Fruit fly (Drosophila melanogaster) whole organism, embryonic: ENCODE results near the gene Trm1.

Source experiments
- Antp ChIP-seq: fragments of 200-800 bp; sonication (Bioruptor generic); optimal IDR thresholded peaks from 3 replicates; lab custom pipeline; 2016; ENCODE audit warnings: missing biosample characterization, missing genetic modification characterization
- B-H1 ChIP-seq: fragments of 200-800 bp; sonication (Bioruptor generic); IDR thresholded peaks from 3 replicates; pipeline ENCODE4 v1.3.6; 2022; ENCODE audit warnings: missing biosample characterization, missing genetic modification characterization
- B-H2 ChIP-seq: fragments of 200-800 bp; sonication (Bioruptor generic); optimal IDR thresholded peaks from 2 replicates; lab custom pipeline; 2018; ENCODE audit warnings: missing biosample characterization, mild to moderate bottlenecking, missing genetic modification characterization
- Blimp-1 ChIP-seq: fragments of 200-800 bp; sonication (Bioruptor generic); optimal IDR thresholded peaks from 3 replicates; lab custom pipeline; 2018; ENCODE audit warnings: missing biosample characterization, missing genetic modification characterization, mild to moderate bottlenecking, moderate library complexity, missing genetic modification reagents
- BtbVII ChIP-seq: fragments of 200-800 bp; sonication (Bioruptor generic); optimal IDR thresholded peaks from 3 replicates; lab custom pipeline; 2017; ENCODE audit warnings: missing biosample characterization, mild to moderate bottlenecking, missing genetic modification characterization
- C15 ChIP-seq: fragments of 200-800 bp; sonication (Bioruptor generic); IDR thresholded peaks from 3 replicates; pipeline ENCODE4 v1.3.6; 2022; ENCODE audit warnings: missing biosample characterization, missing genetic modification characterization
- CG10543 ChIP-seq: fragments of 200-800 bp; sonication (Bioruptor generic); optimal IDR thresholded peaks from 3 replicates; lab custom pipeline; 2017; ENCODE audit warnings: missing biosample characterization, mild to moderate bottlenecking, missing genetic modification characterization, moderate library complexity
- CG13775 ChIP-seq: fragments of 200-800 bp; sonication (Bioruptor generic); optimal IDR thresholded peaks from 3 replicates; lab custom pipeline; 2017; ENCODE audit warnings: missing biosample characterization, mild to moderate bottlenecking, missing genetic modification characterization
- CG14710 ChIP-seq: fragments of 200-800 bp; sonication (Bioruptor generic); optimal IDR thresholded peaks from 3 replicates; lab custom pipeline; 2019; ENCODE audit warnings: missing biosample characterization, mild to moderate bottlenecking, missing genetic modification characterization, moderate library complexity
- CG17385 ChIP-seq: fragments of 200-800 bp; sonication (Bioruptor generic); optimal IDR thresholded peaks from 3 replicates; lab custom pipeline; 2018; ENCODE audit warnings: missing biosample characterization, mild to moderate bottlenecking, missing genetic modification characterization
- CG18011 ChIP-seq: fragments of 200-800 bp; sonication (Bioruptor generic); optimal IDR thresholded peaks from 2 replicates; lab custom pipeline; 2017; ENCODE audit warnings: missing biosample characterization, missing genetic modification characterization, mild to moderate bottlenecking, moderate library complexity, missing genotype
- CG18599 ChIP-seq: fragments of 200-800 bp; sonication (Bioruptor generic); optimal IDR thresholded peaks from 3 replicates; lab custom pipeline; 2017; ENCODE audit warnings: missing biosample characterization, missing genetic modification characterization, mild to moderate bottlenecking, moderate library complexity, missing genetic modification reagents
- CG2116 ChIP-seq: fragments of 200-800 bp; sonication (Bioruptor generic); optimal IDR thresholded peaks from 3 replicates; lab custom pipeline; 2018; ENCODE audit warnings: missing biosample characterization, mild to moderate bottlenecking, missing genetic modification characterization
- CG2199 ChIP-seq: fragments of 200-800 bp; sonication (Bioruptor generic); IDR thresholded peaks from 3 replicates; pipeline ENCODE4 v1.3.6; 2022; ENCODE audit warnings: missing biosample characterization, missing genetic modification characterization
- CG2678 ChIP-seq: fragments of 200-800 bp; sonication (Bioruptor generic); optimal IDR thresholded peaks from 3 replicates; lab custom pipeline; 2019; ENCODE audit warnings: missing biosample characterization, mild to moderate bottlenecking, missing genetic modification characterization, moderate library complexity
- CG32532 ChIP-seq: fragments of 200-800 bp; sonication (Bioruptor generic); IDR thresholded peaks from 2 replicates; pipeline ENCODE4 v1.3.6; 2022; ENCODE audit warnings: missing biosample characterization, missing genetic modification characterization
- CG3281 ChIP-seq: fragments of 200-800 bp; sonication (Bioruptor generic); optimal IDR thresholded peaks from 3 replicates; lab custom pipeline; 2017; ENCODE audit warnings: missing biosample characterization, mild to moderate bottlenecking, missing genetic modification characterization
- CG6765 ChIP-seq: fragments of 200-800 bp; sonication (Bioruptor generic); optimal IDR thresholded peaks from 3 replicates; lab custom pipeline; 2017; ENCODE audit warnings: missing biosample characterization, mild to moderate bottlenecking, missing genetic modification characterization
- CG7357 ChIP-seq: fragments of 200-800 bp; sonication (Bioruptor generic); IDR thresholded peaks from 3 replicates; pipeline ENCODE4 v1.3.6; 2022; ENCODE audit warnings: missing biosample characterization, missing genetic modification characterization
- CG8359 ChIP-seq: fragments of 200-800 bp; sonication (Bioruptor generic); optimal IDR thresholded peaks from 2 replicates; lab custom pipeline; 2017; ENCODE audit warnings: missing biosample characterization, mild to moderate bottlenecking, missing genetic modification characterization, borderline replicate concordance
- CG8388 ChIP-seq: fragments of 200-800 bp; sonication (Bioruptor generic); optimal IDR thresholded peaks from 2 replicates; lab custom pipeline; 2019; ENCODE audit warnings: missing biosample characterization, mild to moderate bottlenecking, missing genetic modification characterization, moderate library complexity
- Doc3 ChIP-seq: fragments of 200-800 bp; sonication (Bioruptor generic); IDR thresholded peaks from 3 replicates; pipeline ENCODE4 v1.3.6; 2022; ENCODE audit warnings: missing biosample characterization, missing genetic modification characterization; ENCODE audit not compliant: partially characterized antibody
- Drgx ChIP-seq: fragments of 200-800 bp; sonication (Bioruptor generic); IDR thresholded peaks from 2 replicates; pipeline ENCODE4 v1.3.6; 2022; ENCODE audit warnings: missing biosample characterization, missing genetic modification characterization
- Ets65A ChIP-seq: fragments of 200-800 bp; sonication (Bioruptor generic); peaks from one replicate; lab custom pipeline; 2016; ENCODE audit warnings: missing biosample characterization, missing genetic modification characterization
- Ets97D ChIP-seq: fragments of 200-800 bp; sonication (Bioruptor generic); optimal IDR thresholded peaks from 3 replicates; lab custom pipeline; 2016; ENCODE audit warnings: missing biosample characterization, missing genetic modification characterization
- Fer1 ChIP-seq: fragments of 200-800 bp; sonication (Bioruptor generic); optimal IDR thresholded peaks from 2 replicates; lab custom pipeline; 2017; ENCODE audit warnings: missing biosample characterization, mild to moderate bottlenecking, missing genetic modification characterization
- Hmr ChIP-seq: fragments of 200-800 bp; sonication (Bioruptor generic); optimal IDR thresholded peaks from 3 replicates; lab custom pipeline; 2017; ENCODE audit warnings: mild to moderate bottlenecking, missing biosample characterization, missing genetic modification reagents, missing genetic modification characterization
- Kr ChIP-seq: fragments of 200-800 bp; sonication (Bioruptor generic); optimal IDR thresholded peaks from 2 replicates; lab custom pipeline; 2017; ENCODE audit warnings: missing biosample characterization, mild to moderate bottlenecking, missing genetic modification characterization
- Lim3 ChIP-seq: fragments of 200-800 bp; sonication (Bioruptor generic); IDR thresholded peaks from 2 replicates; pipeline ENCODE4 v1.3.6; 2022; ENCODE audit warnings: missing biosample characterization, missing genetic modification characterization
- Opbp ChIP-seq: fragments of 200-800 bp; sonication (Bioruptor generic); IDR thresholded peaks from 3 replicates; pipeline ENCODE4 v1.3.6; 2022; ENCODE audit warnings: missing biosample characterization, missing genetic modification characterization; ENCODE audit not compliant: partially characterized antibody
- Sry-δ ChIP-seq: fragments of 200-800 bp; sonication (Bioruptor generic); optimal IDR thresholded peaks from 2 replicates; lab custom pipeline; 2016; ENCODE audit warnings: missing biosample characterization, missing genetic modification characterization
- amos ChIP-seq: fragments of 200-800 bp; sonication (Bioruptor generic); IDR thresholded peaks from 2 replicates; pipeline ENCODE4 v1.3.6; 2022; ENCODE audit warnings: missing biosample characterization, missing genetic modification characterization; ENCODE audit not compliant: partially characterized antibody
- ato ChIP-seq: fragments of 200-800 bp; sonication (Bioruptor generic); IDR thresholded peaks from 2 replicates; pipeline ENCODE4 v1.3.6; 2022; ENCODE audit warnings: missing biosample characterization, missing genetic modification characterization; ENCODE audit not compliant: partially characterized antibody
- bbx ChIP-seq: fragments of 200-800 bp; sonication (Bioruptor generic); IDR thresholded peaks from 2 replicates; pipeline ENCODE4 v1.3.6; 2022; ENCODE audit warnings: missing biosample characterization, missing genetic modification characterization; ENCODE audit not compliant: partially characterized antibody
- bowl ChIP-seq: fragments of 200-800 bp; sonication (Bioruptor generic); IDR thresholded peaks from 2 replicates; pipeline ENCODE4 v1.3.6; 2022; ENCODE audit warnings: missing biosample characterization, missing genetic modification characterization
- cad ChIP-seq: fragments of >200 bp; optimal IDR thresholded peaks from 2 replicates; lab custom pipeline; 2017; ENCODE audit warnings: missing biosample characterization, missing genetic modification characterization
- chif ChIP-seq, 2 experiments: fragments of 200-800 bp; sonication (Bioruptor generic); optimal IDR thresholded peaks; 3 replicates each; lab custom pipeline; 2016; ENCODE audit warnings: missing biosample characterization in 2 of 2, missing genetic modification characterization in 2 of 2
- ci ChIP-seq: fragments of 200-800 bp; sonication (Bioruptor generic); IDR thresholded peaks from 3 replicates; pipeline ENCODE4 v1.3.6; 2022; ENCODE audit warnings: missing biosample characterization, missing genetic modification characterization
- eve ChIP-seq, 2 experiments: fragments of >200 bp; optimal IDR thresholded peaks; 2 replicates each; lab custom pipeline; 2017; ENCODE audit warnings: missing biosample characterization in 2 of 2, missing genetic modification characterization in 2 of 2
- exex ChIP-seq: fragments of 200-800 bp; sonication (Bioruptor generic); optimal IDR thresholded peaks from 4 replicates; lab custom pipeline; 2018; ENCODE audit warnings: missing biosample characterization, mild to moderate bottlenecking, missing genetic modification characterization, moderate library complexity
- grn ChIP-seq: fragments of 200-800 bp; sonication (Bioruptor generic); optimal IDR thresholded peaks from 3 replicates; lab custom pipeline; 2017; ENCODE audit warnings: missing biosample characterization, missing genetic modification characterization
- hth ChIP-seq: fragments of >200 bp; optimal IDR thresholded peaks from 2 replicates; lab custom pipeline; 2017; ENCODE audit warnings: inconsistent platforms
- inv ChIP-seq: fragments of 200-800 bp; sonication (Bioruptor generic); IDR thresholded peaks from 2 replicates; pipeline ENCODE4 v1.3.6; 2022; ENCODE audit warnings: missing biosample characterization, missing genetic modification characterization; ENCODE audit not compliant: partially characterized antibody
- jumu ChIP-seq: fragments of 200-800 bp; sonication (Bioruptor generic); optimal IDR thresholded peaks from 3 replicates; lab custom pipeline; 2016; ENCODE audit warnings: missing biosample characterization, missing genetic modification characterization
- mirr ChIP-seq: fragments of 200-800 bp; sonication (Bioruptor generic); optimal IDR thresholded peaks from 3 replicates; lab custom pipeline; 2018; ENCODE audit warnings: missing biosample characterization, mild to moderate bottlenecking, missing genetic modification characterization
- nau ChIP-seq: fragments of 200-800 bp; sonication (Bioruptor generic); optimal IDR thresholded peaks from 3 replicates; lab custom pipeline; 2017; ENCODE audit warnings: missing biosample characterization, mild to moderate bottlenecking, missing genetic modification characterization, missing genetic modification reagents
- pum ChIP-seq: fragments of 200-800 bp; sonication (Bioruptor generic); optimal IDR thresholded peaks from 2 replicates; lab custom pipeline; 2016; ENCODE audit warnings: missing biosample characterization, missing genetic modification characterization
- wdn ChIP-seq: fragments of 200-800 bp; sonication (Bioruptor generic); IDR thresholded peaks from 2 replicates; pipeline ENCODE4 v1.3.6; 2022; ENCODE audit warnings: missing biosample characterization, missing genetic modification characterization
- zfh2 ChIP-seq: fragments of 200-800 bp; sonication (Bioruptor generic); optimal IDR thresholded peaks from 2 replicates; lab custom pipeline; 2016; ENCODE audit warnings: missing biosample characterization, missing genetic modification characterization

Trm1 gene

DNA sequence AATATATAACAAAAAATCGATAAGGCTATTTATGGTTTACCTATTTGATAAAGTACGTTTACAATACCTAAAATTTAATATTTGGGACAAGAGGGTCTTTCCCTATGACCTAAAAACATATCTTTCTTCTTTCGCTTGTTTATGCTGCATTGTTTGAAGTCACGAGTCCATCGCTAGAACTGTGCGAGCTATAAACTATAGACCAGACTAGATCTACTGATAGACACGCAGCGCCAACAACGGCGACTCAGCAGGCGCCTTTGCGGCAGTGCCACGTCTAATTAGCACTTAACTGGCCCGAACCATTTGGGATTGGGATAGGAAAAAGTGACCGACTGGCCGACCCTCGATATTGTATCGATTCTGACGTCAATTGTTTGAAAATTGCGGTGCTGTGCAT lies 45.2 kb downstream of the Trm1 start (continued):
- TF ChIP-seq Kr (GFP tag; lab: Kevin White, UChicago): no peak
- TF ChIP-seq Sry-δ (GFP tag; lab: Kevin White, UChicago): peak; percentile 38
- peak; percentile 14; the same call in 1 of the 3 replicates for TF ChIP-seq Doc3 (GFP tag; lab: Robert Waterston, UW)
- peak; percentile 68 for TF ChIP-seq grn (GFP tag; lab: Kevin White, UChicago)

DNA sequence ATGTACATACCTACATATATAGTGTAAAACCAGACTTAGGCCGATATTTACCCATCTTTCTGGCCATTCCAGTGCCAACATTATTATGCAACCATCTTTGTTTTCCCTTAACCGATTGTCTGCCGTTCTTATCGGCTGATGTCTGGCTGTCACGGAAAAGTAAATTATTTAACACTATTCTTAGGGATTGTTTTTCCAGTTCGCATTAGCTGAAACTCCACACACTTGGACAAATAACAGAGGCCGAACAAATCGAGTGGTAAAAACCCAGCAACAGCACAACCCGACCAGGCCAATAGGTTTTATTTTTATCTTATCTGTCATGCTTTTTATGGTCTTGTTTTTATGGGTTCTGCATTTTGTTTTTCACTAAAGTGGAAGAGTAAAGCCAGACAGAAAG lies 45.8 kb downstream of the Trm1 start:
- TF ChIP-seq Opbp (GFP tag; lab: Robert Waterston, UW): no peak
- TF ChIP-seq ato: no peak
- TF ChIP-seq CG8359 (GFP tag; lab: Kevin White, UChicago): no peak
- TF ChIP-seq ci (GFP tag; lab: Robert Waterston, UW): peak; percentile 25; the same call in 1 of the 3 replicates
- no peak for TF ChIP-seq Ets65A (GFP tag; lab: Kevin White, UChicago)
- peak; percentile 43 for TF ChIP-seq BtbVII (GFP tag; lab: Kevin White, UChicago)
- TF ChIP-seq bowl: no peak
- TF ChIP-seq CG32532 (GFP tag; lab: Robert Waterston, UW): 0 out of 2 replicates have a peak, but pooled peaks have one; percentile 11
- TF ChIP-seq CG2116 (GFP tag; lab: Kevin White, UChicago): no peak
- TF ChIP-seq exex (tag; lab: Kevin White, UChicago): peak; percentile 43
- TF ChIP-seq zfh2 (GFP tag; lab: Kevin White, UChicago): no peak
- peak; percentile 85 for TF ChIP-seq CG2199 (GFP tag; lab: Robert Waterston, UW)
- TF ChIP-seq chif (GFP tag; optimal IDR thresholded peaks at IDR 0.05; lab: Kevin White, UChicago): no peak
- TF ChIP-seq CG14710: no peak
- TF ChIP-seq CG18599: peak; percentile 34
- no peak for TF ChIP-seq CG17385
- no peak for TF ChIP-seq Blimp-1
- no peak for TF ChIP-seq inv (GFP tag; lab: Robert Waterston, UW)
- no peak for TF ChIP-seq hth (lab: Kevin White, UChicago)
- TF ChIP-seq Lim3 (GFP tag; lab: Robert Waterston, UW): no peak
- TF ChIP-seq CG2678 (tag; lab: Kevin White, UChicago): no peak
- peak in 1 of 2 experiments; percentile 41 for TF ChIP-seq eve (GFP tag; optimal IDR thresholded peaks at IDR 0.05; lab: Kevin White, UChicago)
- no peak for TF ChIP-seq pum
- peak; percentile 19 for TF ChIP-seq CG3281 (GFP tag; lab: Kevin White, UChicago)
- peak; percentile 18 for TF ChIP-seq CG6765 (GFP tag; lab: Kevin White, UChicago)
- no peak for TF ChIP-seq CG7357 (GFP tag; lab: Robert Waterston, UW)
- no peak for TF ChIP-seq CG18011 (GFP tag; lab: Kevin White, UChicago)
- peak; percentile 18 for TF ChIP-seq cad (GFP tag; lab: Kevin White, UChicago)
- TF ChIP-seq jumu: no peak
- no peak; the same call in 1 of the 2 replicates for TF ChIP-seq amos (GFP tag; lab: Robert Waterston, UW)
- no peak for TF ChIP-seq B-H1 (GFP tag; lab: Robert Waterston, UW)
- TF ChIP-seq CG8388 (GFP tag; lab: Kevin White, UChicago): no peak
- TF ChIP-seq wdn (GFP tag; lab: Robert Waterston, UW): no peak
- peak; percentile 6 for TF ChIP-seq Fer1 (GFP tag; lab: Kevin White, UChicago)
- peak; percentile 6 for TF ChIP-seq CG10543
- TF ChIP-seq mirr: peak; percentile 60
- TF ChIP-seq Hmr: peak; percentile 17
- no peak for TF ChIP-seq nau (GFP tag; lab: Kevin White, UChicago)
- TF ChIP-seq B-H2 (GFP tag; lab: Kevin White, UChicago): peak; percentile 45
- no peak for TF ChIP-seq C15 (GFP tag; lab: Robert Waterston, UW)
- no peak for TF ChIP-seq Ets97D (GFP tag; lab: Kevin White, UChicago)
- no peak for TF ChIP-seq Antp (GFP tag; lab: Kevin White, UChicago)
- no peak for TF ChIP-seq Drgx (GFP tag; lab: Robert Waterston, UW)
- no peak for TF ChIP-seq bbx (GFP tag; lab: Robert Waterston, UW)
- TF ChIP-seq CG13775 (GFP tag; lab: Kevin White, UChicago): no peak
